Worm (Caenorhabditis elegans) whole organism, young adult: Measurements from ENCODE around the gene cct-6.

Experiments used
- F10E7.11 ChIP-seq: sonication (generic microtip); optimal IDR thresholded peaks from 2 replicates; lab custom pipeline; 2017; ENCODE audit warnings: mild to moderate bottlenecking, missing genetic modification characterization, moderate library complexity, missing compliant biosample characterization
- F22D6.2 ChIP-seq: sonication (generic microtip); optimal IDR thresholded peaks from 2 replicates; lab custom pipeline; 2016; ENCODE audit warnings: mild to moderate bottlenecking, missing genetic modification characterization, missing compliant biosample characterization
- F23B12.7 ChIP-seq: sonication (generic microtip); optimal IDR thresholded peaks from 2 replicates; lab custom pipeline; 2017; ENCODE audit warnings: missing genetic modification characterization, mild to moderate bottlenecking, missing compliant biosample characterization, antibody characterized with exemption, moderate library complexity; ENCODE audit not compliant: insufficient read depth
- F55B11.4 ChIP-seq: sonication (generic microtip); optimal IDR thresholded peaks from 2 replicates; lab custom pipeline; 2016; ENCODE audit warnings: missing compliant biosample characterization, missing genetic modification characterization, borderline replicate concordance; ENCODE audit not compliant: insufficient read depth
- K12H6.12 ChIP-seq: fragments of 200-800 bp; sonication (Bioruptor generic); optimal IDR thresholded peaks from 2 replicates; lab custom pipeline; 2018; ENCODE audit warnings: mild to moderate bottlenecking, missing genetic modification characterization, missing compliant biosample characterization
- T07F8.4 ChIP-seq: sonication (generic microtip); optimal IDR thresholded peaks from 2 replicates; lab custom pipeline; 2016; ENCODE audit warnings: mild to moderate bottlenecking, missing genetic modification characterization, moderate library complexity, missing compliant biosample characterization
- ama-1 ChIP-seq, 3 experiments: fragments of 150-350 bp in 1 of 3; sonication (generic microtip) in 2 of 3; optimal IDR thresholded peaks; 2 replicates each; lab custom pipeline; 2014 to 2018; ENCODE audit warnings: missing biosample characterization in 2 of 3, missing genetic modification characterization in 2 of 3, missing genetic modification reagents in 2 of 3
- atf-7 ChIP-seq: sonication (generic microtip); optimal IDR thresholded peaks from 2 replicates; lab custom pipeline; 2017; ENCODE audit warnings: mild to moderate bottlenecking, missing genetic modification characterization, missing compliant biosample characterization
- attf-5 ChIP-seq: fragments of 200-800 bp; sonication (Bioruptor generic); optimal IDR thresholded peaks from 2 replicates; lab custom pipeline; 2018; ENCODE audit warnings: mild to moderate bottlenecking, missing genetic modification characterization, missing compliant biosample characterization
- cebp-1 ChIP-seq, 2 experiments: fragments of 200-800 bp in 1 of 2; sonication (Bioruptor generic) in 1 of 2; sonication (generic microtip) in 1 of 2; IDR thresholded peaks in 1 of 2; optimal IDR thresholded peaks in 1 of 2; 2 replicates each; pipeline versions ENCODE4 v1.3.6 to Lab custom; 2017 to 2022; ENCODE audit warnings: missing compliant biosample characterization in 2 of 2, missing genetic modification characterization in 2 of 2, mild to moderate bottlenecking in 1 of 2, missing genetic modification reagents in 1 of 2, moderate library complexity in 1 of 2
- ceh-79 ChIP-seq: sonication (generic microtip); optimal IDR thresholded peaks from 2 replicates; lab custom pipeline; 2017; ENCODE audit warnings: mild to moderate bottlenecking, missing genetic modification characterization, missing compliant biosample characterization
- egl-44 ChIP-seq: fragments of 200-800 bp; sonication (Bioruptor generic); IDR thresholded peaks from 2 replicates; pipeline ENCODE4 v1.3.6; 2022; ENCODE audit warnings: missing genetic modification reagents, missing genetic modification characterization, missing compliant biosample characterization
- ets-4 ChIP-seq: fragments of 200-800 bp; sonication (Bioruptor generic); optimal IDR thresholded peaks from 2 replicates; lab custom pipeline; 2018; ENCODE audit warnings: mild to moderate bottlenecking, missing genetic modification characterization, missing compliant biosample characterization
- him-1 ChIP-seq: sonication (generic microtip); optimal IDR thresholded peaks from 2 replicates; lab custom pipeline; 2016; ENCODE audit warnings: missing genotype, missing genetic modification reagents, missing genetic modification characterization, missing compliant biosample characterization
- hmg-1.2 ChIP-seq: fragments of 200-800 bp; sonication (Bioruptor generic); IDR thresholded peaks from 2 replicates; pipeline ENCODE4 v1.3.6; 2022; ENCODE audit warnings: missing genetic modification reagents, missing genetic modification characterization, missing compliant biosample characterization
- let-607 ChIP-seq, 2 experiments: fragments of 200-800 bp in 1 of 2; sonication (Bioruptor generic) in 1 of 2; sonication (generic microtip) in 1 of 2; optimal IDR thresholded peaks; 2 replicates each; lab custom pipeline; 2016 to 2018; ENCODE audit warnings: mild to moderate bottlenecking in 2 of 2, missing compliant biosample characterization in 2 of 2, missing genetic modification characterization in 2 of 2, moderate library complexity in 2 of 2, missing genotype in 1 of 2
- lin-40 ChIP-seq: sonication (generic microtip); optimal IDR thresholded peaks from 2 replicates; lab custom pipeline; 2016; ENCODE audit warnings: missing genetic modification characterization, mild to moderate bottlenecking, missing compliant biosample characterization, missing genotype, missing genetic modification reagents
- lin-54 ChIP-seq: fragments of 200-800 bp; sonication (Bioruptor generic); optimal IDR thresholded peaks from 2 replicates; lab custom pipeline; 2018; ENCODE audit warnings: mild to moderate bottlenecking, missing genetic modification characterization, missing compliant biosample characterization
- lsy-27 ChIP-seq: sonication (generic microtip); optimal IDR thresholded peaks from 2 replicates; lab custom pipeline; 2017; ENCODE audit warnings: missing genetic modification characterization, mild to moderate bottlenecking, missing compliant biosample characterization, antibody characterized with exemption, missing genotype, borderline replicate concordance; ENCODE audit not compliant: insufficient read depth
- madf-10 ChIP-seq: sonication (generic microtip); optimal IDR thresholded peaks from 2 replicates; lab custom pipeline; 2016; ENCODE audit warnings: mild to moderate bottlenecking, missing genetic modification characterization, missing compliant biosample characterization
- madf-3 ChIP-seq: fragments of 200-800 bp; sonication (Bioruptor generic); IDR thresholded peaks from 2 replicates; pipeline ENCODE4 v1.3.6; 2022; ENCODE audit warnings: missing genetic modification reagents, missing genetic modification characterization, missing compliant biosample characterization
- madf-6 ChIP-seq: fragments of 200-800 bp; sonication (Bioruptor generic); IDR thresholded peaks from 2 replicates; pipeline ENCODE4 v1.3.6; 2022; ENCODE audit warnings: missing genetic modification reagents, missing genetic modification characterization, missing compliant biosample characterization
- mxl-1 ChIP-seq: sonication (generic microtip); optimal IDR thresholded peaks from 2 replicates; lab custom pipeline; 2016; ENCODE audit warnings: missing genetic modification characterization, missing compliant biosample characterization
- nfya-1 ChIP-seq: sonication (generic microtip); optimal IDR thresholded peaks from 2 replicates; lab custom pipeline; 2017; ENCODE audit warnings: antibody characterized with exemption, missing compliant biosample characterization, missing genetic modification characterization, borderline replicate concordance; ENCODE audit not compliant: insufficient read depth
- nfyb-1 ChIP-seq: fragments of 200-800 bp; sonication (Bioruptor generic); IDR thresholded peaks from 2 replicates; pipeline ENCODE4 v1.3.6; 2022; ENCODE audit warnings: missing genetic modification reagents, missing genetic modification characterization, missing compliant biosample characterization
- nhr-80 ChIP-seq: sonication (generic microtip); optimal IDR thresholded peaks from 2 replicates; lab custom pipeline; 2016; ENCODE audit warnings: missing genetic modification characterization, missing compliant biosample characterization
- nhr-90 ChIP-seq: sonication (generic microtip); optimal IDR thresholded peaks from 2 replicates; lab custom pipeline; 2016; ENCODE audit warnings: missing genotype, mild to moderate bottlenecking, missing genetic modification characterization, missing compliant biosample characterization
- pha-4 ChIP-seq: fragments of 150-350 bp; sonication (generic microtip); optimal IDR thresholded peaks from 2 replicates; lab custom pipeline; 2014; ENCODE audit warnings: missing biosample characterization, missing genetic modification reagents, missing genetic modification characterization
- snpc-4 ChIP-seq, 5 experiments: fragments of 150-350 bp in 1 of 5; sonication (generic microtip) in 4 of 5; optimal IDR thresholded peaks; 2 replicates each; lab custom pipeline; 2014 to 2018; ENCODE audit warnings: missing genetic modification characterization in 5 of 5, missing biosample characterization in 3 of 5, antibody characterized with exemption in 2 of 5, mild to moderate bottlenecking in 2 of 5, missing compliant biosample characterization in 2 of 5, missing genotype in 2 of 5, moderate library complexity in 2 of 5, missing genetic modification reagents in 1 of 5
- somi-1 ChIP-seq: fragments of 200-800 bp; sonication (Bioruptor generic); optimal IDR thresholded peaks from 2 replicates; lab custom pipeline; 2018; ENCODE audit warnings: mild to moderate bottlenecking, missing genetic modification characterization, missing compliant biosample characterization
- tbp1 ChIP-seq: fragments of 200-800 bp; sonication (Bioruptor generic); optimal IDR thresholded peaks from 2 replicates; lab custom pipeline; 2018; ENCODE audit warnings: mild to moderate bottlenecking, missing genetic modification characterization, missing compliant biosample characterization

cct-6 gene

ce11 chrIII:5839147-5839546, 16.3 kb downstream of the cct-6 start (continued):
- no peak for TF ChIP-seq K12H6.12
- TF ChIP-seq T07F8.4 (tag; lab: Kevin White, UChicago): no peak
- peak; percentile 3 for TF ChIP-seq attf-5 (GFP tag; lab: Kevin White, UChicago)
- peak in 1 of 2 experiments; percentile 31 for TF ChIP-seq let-607 (tag; optimal IDR thresholded peaks at IDR 0.05; lab: Kevin White, UChicago)
- no peak for TF ChIP-seq F10E7.11
- no peak for TF ChIP-seq madf-10 (tag; lab: Kevin White, UChicago)
- no peak for TF ChIP-seq mxl-1 (tag; lab: Kevin White, UChicago)
- TF ChIP-seq lin-40 (tag; lab: Kevin White, UChicago): no peak
- no peak for TF ChIP-seq nfya-1 (tag; lab: Kevin White, UChicago)

- TF ChIP-seq madf-3 (GFP tag; lab: Robert Waterston, UW) (no peak), nfyb-1 (GFP tag; lab: Robert Waterston, UW) (peak; percentile 60; the same call in 1 of the 2 replicates), lin-54 (GFP tag; lab: Kevin White, UChicago) (peak; percentile 9), egl-44 (GFP tag; lab: Robert Waterston, UW) (0 out of 2 replicates have a peak, but pooled peaks have one; percentile 17), madf-10 (tag; lab: Kevin White, UChicago) (peak; percentile 41), cebp-1 (GFP tag; IDR thresholded peaks at IDR 0.05; lab: Robert Waterston, UW) (no peak), cebp-1 (tag; optimal IDR thresholded peaks at IDR 0.05; lab: Kevin White, UChicago) (peak; percentile 53), attf-5 (GFP tag; lab: Kevin White, UChicago) (peak; percentile 3), K12H6.12 (no peak), F23B12.7 (tag; lab: Kevin White, UChicago) (peak; percentile 29), pha-4 (tag; lab: Kevin White, UChicago) (peak; percentile 66), let-607 (tag; optimal IDR thresholded peaks at IDR 0.05; lab: Kevin White, UChicago) (peak in 1 of 2 experiments; percentile 64), F55B11.4 (tag; lab: Kevin White, UChicago) (no peak), atf-7 (tag; lab: Kevin White, UChicago) (peak; percentile 53), lin-40 (tag; lab: Kevin White, UChicago) (peak; percentile 34), F22D6.2 (tag; lab: Kevin White, UChicago) (no peak), nhr-80 (peak; percentile 97), somi-1 (no peak), madf-6 (GFP tag; lab: Robert Waterston, UW) (no peak), ets-4 (GFP tag; lab: Kevin White, UChicago) (peak; percentile 58), snpc-4 (GFP tag; optimal IDR thresholded peaks at IDR 0.05; lab: Kevin White, UChicago) (no peak), snpc-4 (tag; optimal IDR thresholded peaks at IDR 0.05; lab: Kevin White, UChicago) (peak in 1 of 4 experiments; percentile 33), nhr-90 (tag; lab: Kevin White, UChicago) (peak; percentile 19), ceh-79 (tag; lab: Kevin White, UChicago) (no peak), ama-1 (optimal IDR thresholded peaks at IDR 0.05; lab: Kevin White, UChicago) (peak; percentile 77), ama-1 (GFP tag; optimal IDR thresholded peaks at IDR 0.05; lab: Kevin White, UChicago) (no peak)
These were observed 17.1 kb downstream of the cct-6 start for ce11 chrIII:5838159-5839046.

- TF ChIP-seq hmg-1.2 (GFP tag; lab: Robert Waterston, UW) (peak; percentile 58; the same call in 1 of the 2 replicates), somi-1 (no peak), him-1 (tag; lab: Kevin White, UChicago) (no peak), lsy-27 (tag; lab: Kevin White, UChicago) (no peak), tbp1 (GFP tag; lab: Kevin White, UChicago) (no peak)
These were observed 18.7 kb downstream of the cct-6 start, which contains the start of gene W04D12.1 for ce11 chrIII:5836816-5837215. TSS of gene W04D12.1 (plus strand) at chrIII:5836926.
